Worm (Caenorhabditis elegans) whole organism, midembryonic: ENCODE results near the gene F01D5.3.

Experiments
- T22C8.4 ChIP-seq: fragments of 200-800 bp; sonication (Bioruptor generic); IDR thresholded peaks from 2 replicates; pipeline ENCODE4 v1.3.6; 2022; ENCODE audit warnings: missing genetic modification characterization, missing compliant biosample characterization
- cog-1 ChIP-seq: sonication (generic microtip); optimal IDR thresholded peaks from 2 replicates; lab custom pipeline; 2016; ENCODE audit warnings: missing genetic modification characterization, missing compliant biosample characterization
- flt-1 ChIP-seq: fragments of 200-800 bp; sonication (Bioruptor generic); IDR thresholded peaks from 2 replicates; pipeline ENCODE4 v1.3.6; 2022; ENCODE audit warnings: missing genetic modification characterization, missing compliant biosample characterization
- klf-2 ChIP-seq: fragments of 200-800 bp; sonication (Bioruptor generic); conservative IDR thresholded peaks from 2 replicates; pipeline ENCODE4 v1.3.6; 2022; ENCODE audit warnings: missing genetic modification reagents, missing genetic modification characterization, missing compliant biosample characterization
- med-1 ChIP-seq: sonication (generic microtip); optimal IDR thresholded peaks from 2 replicates; lab custom pipeline; 2017; ENCODE audit warnings: missing genetic modification characterization, mild to moderate bottlenecking, missing compliant biosample characterization, antibody characterized with exemption, missing genetic modification reagents; ENCODE audit not compliant: insufficient read depth
- ref-1 ChIP-seq: fragments of 200-800 bp; sonication (Bioruptor generic); conservative IDR thresholded peaks from 2 replicates; pipeline ENCODE4 v1.3.6; 2022; ENCODE audit warnings: missing genetic modification reagents, missing genetic modification characterization, missing compliant biosample characterization
- tab-1 ChIP-seq: fragments of 200-800 bp; sonication (Bioruptor generic); IDR thresholded peaks from 2 replicates; pipeline ENCODE4 v1.3.6; 2022; ENCODE audit warnings: missing genetic modification characterization, missing compliant biosample characterization
- ztf-23 ChIP-seq: fragments of 200-800 bp; sonication (Bioruptor generic); IDR thresholded peaks from 2 replicates; pipeline ENCODE4 v1.3.6; 2022; ENCODE audit warnings: missing genetic modification reagents, missing genetic modification characterization, missing compliant biosample characterization
- ztf-29 ChIP-seq: fragments of 200-800 bp; sonication (Bioruptor generic); IDR thresholded peaks from 2 replicates; pipeline ENCODE4 v1.3.6; 2022; ENCODE audit warnings: missing genetic modification reagents, missing genetic modification characterization, missing compliant biosample characterization

F01D5.3 gene

DNA sequence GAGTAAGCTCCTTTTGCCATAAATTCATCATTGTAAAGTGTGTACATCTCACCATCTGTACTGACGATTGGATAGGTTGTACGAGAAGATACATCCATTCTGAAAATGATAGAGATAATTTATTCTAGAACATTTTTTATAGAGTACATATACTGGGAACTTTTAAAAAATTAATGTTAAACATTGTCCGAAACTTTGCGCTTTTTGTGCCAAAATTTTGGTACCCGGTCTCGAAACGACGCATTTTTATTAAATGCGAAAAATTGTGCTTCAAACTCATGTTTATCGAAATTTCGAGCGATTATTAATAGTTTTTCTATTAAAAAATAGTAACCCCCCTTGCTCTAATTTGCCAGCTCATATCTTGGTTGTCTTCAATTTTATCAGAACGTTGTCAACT, 8.2 kb downstream of the F01D5.3 start, which contains the start of gene Y39G8B.5:
TSS of gene Y39G8B.5 (minus strand) at position 101 of the 400 bp plus-strand sequence.
- TF ChIP-seq ztf-29 (GFP tag; lab: Robert Waterston, UW) (no peak), ref-1 (no peak), tab-1 (no peak), ztf-23 (GFP tag; lab: Robert Waterston, UW) (no peak), med-1 (no peak), T22C8.4 (no peak), cog-1 (tag; lab: Kevin White, UChicago) (no peak), klf-2 (GFP tag; lab: Robert Waterston, UW) (no peak), flt-1 (no peak)

DNA sequence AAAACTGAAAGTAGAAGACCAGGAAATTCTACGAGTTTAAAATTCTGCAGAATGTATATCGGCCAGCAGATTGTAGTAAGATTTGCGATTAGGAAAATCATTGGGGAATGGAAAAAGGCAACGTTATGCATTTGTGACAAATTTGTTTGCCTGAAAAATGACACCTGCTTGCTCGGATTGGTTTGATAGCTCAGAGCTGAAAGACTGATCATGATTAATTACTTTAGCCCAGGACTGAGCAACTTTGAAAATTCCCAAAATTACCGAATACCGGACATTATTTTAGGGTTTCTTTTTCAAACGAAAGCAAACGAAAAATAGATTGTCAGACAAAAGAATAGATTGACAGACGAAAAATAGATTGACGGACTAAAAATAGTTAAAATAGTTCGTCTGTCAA, 15.4 kb downstream of the F01D5.3 start, which contains the start of gene sre-47:
TSS of gene sre-47 (minus strand) at position 101 of the 400 bp plus-strand sequence.
- TF ChIP-seq flt-1, result no peak
- TF ChIP-seq ztf-23 (GFP tag; lab: Robert Waterston, UW), result no peak
- TF ChIP-seq klf-2 (GFP tag; lab: Robert Waterston, UW), result no peak
- no peak for TF ChIP-seq med-1
- no peak for TF ChIP-seq T22C8.4
- TF ChIP-seq ztf-29 (GFP tag; lab: Robert Waterston, UW), result no peak
- TF ChIP-seq tab-1, result no peak
- TF ChIP-seq ref-1, result no peak
- no peak for TF ChIP-seq cog-1 (tag; lab: Kevin White, UChicago)

DNA sequence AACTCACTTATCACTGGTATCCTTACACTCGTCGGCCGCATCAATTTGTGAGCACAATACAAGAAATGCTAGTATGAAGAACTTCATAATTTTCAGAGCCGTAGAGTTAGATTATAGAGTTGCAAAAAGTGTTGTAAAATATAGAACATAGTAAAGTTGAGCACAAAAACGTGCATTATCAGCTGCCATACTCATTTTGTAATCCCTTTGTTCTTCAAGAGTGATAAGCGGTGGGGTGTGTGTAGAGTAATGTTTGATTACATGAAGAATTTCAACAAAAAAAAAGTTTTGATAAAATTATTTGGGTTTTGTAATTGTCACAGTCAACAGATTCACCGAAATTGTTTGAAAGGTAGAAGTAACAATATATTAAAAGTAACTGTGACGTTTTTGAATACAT, 17.0 kb downstream of the F01D5.3 start, which contains the start of the genes Y39G8B.13 and Y39G8B.10:
TSS of gene Y39G8B.13 (minus strand) at position 125 of the 400 bp plus-strand sequence.
TSS of gene Y39G8B.10 (minus strand) at position 193 of the 400 bp plus-strand sequence.
- TF ChIP-seq ref-1 (no peak), ztf-29 (GFP tag; lab: Robert Waterston, UW) (no peak), T22C8.4 (no peak), med-1 (no peak)

DNA sequence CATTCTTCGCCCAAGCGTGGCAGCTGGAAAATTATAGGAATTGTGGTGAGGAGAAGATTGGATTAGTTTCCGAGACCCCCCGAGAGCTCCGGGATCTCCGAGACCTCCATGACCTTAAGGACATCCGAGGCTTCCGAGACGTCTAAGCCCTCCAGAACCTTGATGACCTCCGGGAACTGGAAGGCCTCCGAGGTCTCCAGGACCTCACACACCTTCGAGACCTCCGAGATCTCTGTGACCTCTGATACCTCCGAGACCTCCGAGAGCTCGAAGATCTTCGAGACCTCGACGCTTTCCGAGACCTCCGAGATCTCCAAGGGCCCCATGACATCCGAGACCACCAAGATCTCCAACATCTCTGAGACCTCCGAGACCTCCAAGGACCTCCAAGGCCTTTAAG, 17.7 kb downstream of the F01D5.3 start:
- TF ChIP-seq ref-1, result no peak
- TF ChIP-seq klf-2 (GFP tag; lab: Robert Waterston, UW), result no peak

DNA sequence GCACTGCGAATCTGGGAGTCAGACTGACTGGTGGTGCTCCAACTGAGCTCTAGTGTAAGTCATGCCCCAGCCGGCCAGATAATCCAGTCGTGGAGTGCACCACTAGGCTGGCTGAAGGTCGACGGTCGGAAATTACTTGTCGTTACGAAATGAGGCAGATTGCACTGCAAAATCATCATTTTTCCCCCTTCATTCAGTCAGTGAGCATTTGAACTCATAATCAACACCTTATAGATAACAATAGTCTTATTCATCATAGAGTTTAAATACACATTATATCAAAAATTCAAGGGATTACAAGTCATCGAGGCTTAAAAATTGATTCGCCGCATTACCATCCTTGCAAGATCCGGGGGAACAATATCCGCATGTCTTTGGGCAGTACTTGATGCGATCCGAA, 18.1 kb downstream of the F01D5.3 start:
- TF ChIP-seq klf-2 (GFP tag; lab: Robert Waterston, UW) (no peak), med-1 (no peak), ref-1 (no peak), T22C8.4 (no peak), flt-1 (no peak), ztf-29 (GFP tag; lab: Robert Waterston, UW) (no peak), cog-1 (tag; lab: Kevin White, UChicago) (no peak), tab-1 (no peak), ztf-23 (GFP tag; lab: Robert Waterston, UW) (no peak)

DNA sequence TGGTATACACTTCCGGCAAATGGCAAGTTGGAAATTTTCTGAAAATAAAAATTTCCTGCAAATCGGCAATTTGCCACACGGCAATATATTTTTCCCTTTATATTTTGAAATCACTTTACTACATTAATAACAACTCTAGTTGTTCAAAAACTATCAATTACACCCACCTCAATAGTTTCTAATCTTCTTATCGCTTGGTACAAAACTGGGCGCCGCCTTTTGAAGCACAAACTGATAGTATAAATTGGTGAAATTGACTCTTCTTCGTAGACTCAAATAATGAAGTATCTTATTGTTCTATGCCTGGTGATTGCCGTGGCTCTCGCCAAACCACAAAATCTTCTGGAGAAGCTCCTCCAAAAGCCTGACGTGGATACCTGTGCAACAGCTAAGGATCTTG, 18.8 kb downstream of the F01D5.3 start, which contains the start of gene Y39G8B.9:
TSS of gene Y39G8B.9 (plus strand) at position 269 of the 400 bp plus-strand sequence.
- TF ChIP-seq ref-1 (no peak), ztf-23 (GFP tag; lab: Robert Waterston, UW) (no peak), ztf-29 (GFP tag; lab: Robert Waterston, UW) (no peak), cog-1 (tag; lab: Kevin White, UChicago) (no peak), med-1 (no peak), flt-1 (no peak), T22C8.4 (no peak), tab-1 (no peak), klf-2 (GFP tag; lab: Robert Waterston, UW) (no peak)

DNA sequence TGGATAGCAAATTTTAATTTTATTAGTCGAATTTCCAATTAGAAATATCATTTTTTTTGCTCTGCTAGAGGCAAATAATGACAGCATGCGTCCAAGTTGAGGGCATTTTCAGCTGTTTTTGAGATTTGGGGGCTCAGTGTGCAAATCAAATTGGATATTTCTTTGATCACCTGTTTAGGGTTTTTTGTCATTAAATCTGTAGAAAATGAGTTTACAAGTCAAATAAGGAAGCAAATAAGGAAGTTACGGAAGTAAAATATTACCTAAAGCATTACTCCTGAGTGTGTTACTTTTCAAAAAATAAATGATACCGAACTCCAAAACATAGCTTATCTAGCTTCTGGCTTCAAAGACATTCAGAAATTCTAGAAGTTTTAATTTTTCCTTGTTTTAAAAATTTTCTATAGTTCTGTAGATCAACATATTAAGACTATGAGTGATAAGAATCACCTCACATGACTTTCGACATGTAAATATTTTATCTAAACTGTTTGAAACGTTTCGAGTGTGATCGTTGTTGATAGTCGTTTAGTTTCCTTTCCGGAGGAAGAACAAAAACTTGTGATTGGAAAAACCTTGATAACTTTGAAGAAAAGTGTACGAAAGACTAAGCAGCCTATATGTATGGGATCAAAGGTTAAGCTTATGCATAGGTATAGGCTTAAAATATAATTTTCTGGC, 20.0 kb downstream of the F01D5.3 start, which contains the start of gene sre-48:
TSS of gene sre-48 (minus strand) at position 51 of the 681 bp plus-strand sequence.
- no peak for TF ChIP-seq klf-2 (GFP tag; lab: Robert Waterston, UW)
- TF ChIP-seq ztf-23 (GFP tag; lab: Robert Waterston, UW), result no peak
- no peak for TF ChIP-seq T22C8.4
- TF ChIP-seq cog-1 (tag; lab: Kevin White, UChicago), result no peak
- no peak for TF ChIP-seq ztf-29 (GFP tag; lab: Robert Waterston, UW)
- TF ChIP-seq flt-1, result no peak
- TF ChIP-seq med-1, result no peak

DNA sequence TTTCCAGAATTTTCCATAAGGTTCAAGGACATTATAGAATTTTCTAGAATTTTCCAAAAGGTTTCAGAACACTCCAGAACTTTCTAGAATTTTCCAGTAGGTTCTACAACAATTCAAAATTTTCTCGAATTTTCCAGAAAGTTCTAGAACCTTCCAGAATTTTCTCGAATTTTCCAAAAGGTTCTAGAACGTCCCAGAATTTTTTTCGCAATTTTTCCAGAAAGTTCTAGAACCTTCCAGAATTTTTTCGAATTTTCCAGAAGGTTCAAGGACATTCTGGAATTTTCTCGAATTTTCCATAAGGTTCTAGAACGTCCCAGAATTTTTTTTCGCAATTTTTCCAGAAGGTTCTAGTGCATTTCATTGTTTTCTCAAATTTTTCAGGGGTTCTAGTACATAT, 22.2 kb downstream of the F01D5.3 start:
- TF ChIP-seq flt-1 (no peak), ztf-29 (GFP tag; lab: Robert Waterston, UW) (no peak), klf-2 (GFP tag; lab: Robert Waterston, UW) (no peak), ref-1 (no peak), T22C8.4 (no peak), med-1 (no peak), tab-1 (no peak), cog-1 (tag; lab: Kevin White, UChicago) (no peak), ztf-23 (GFP tag; lab: Robert Waterston, UW) (no peak)

DNA sequence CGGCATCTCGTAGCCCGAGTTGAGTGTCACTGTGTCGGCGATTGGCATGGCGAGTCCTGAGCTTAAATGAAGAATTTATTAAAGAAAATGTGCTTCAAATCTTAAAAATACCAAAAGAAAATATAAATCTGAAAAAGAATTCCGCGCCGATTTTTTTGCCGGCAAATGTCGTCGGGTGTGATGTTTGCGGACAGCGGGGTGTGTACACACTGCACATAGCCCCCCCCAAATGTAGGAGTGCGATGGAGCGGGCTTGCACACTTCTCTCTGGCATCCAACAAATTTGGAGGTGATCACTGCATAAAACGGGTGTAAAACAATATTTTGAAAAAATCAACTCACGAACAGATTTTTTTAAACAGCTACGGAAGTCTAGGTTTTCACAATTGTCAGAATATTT, 23.8 kb downstream of the F01D5.3 start, which contains the start of gene Y39G8B.2:
TSS of gene Y39G8B.2 (minus strand) at position 61 of the 400 bp plus-strand sequence.
- TF ChIP-seq med-1 (no peak), ztf-23 (GFP tag; lab: Robert Waterston, UW) (peak; percentile 83), ztf-29 (GFP tag; lab: Robert Waterston, UW) (peak; percentile 52; the same call in 1 of the 2 replicates), T22C8.4 (no peak), ref-1 (no peak), cog-1 (tag; lab: Kevin White, UChicago) (peak; percentile 74), klf-2 (GFP tag; lab: Robert Waterston, UW) (0 out of 2 replicates have a peak, but pooled peaks have one; percentile 41), flt-1 (peak; percentile 76), tab-1 (peak; percentile 71; the same call in 1 of the 2 replicates)

DNA sequence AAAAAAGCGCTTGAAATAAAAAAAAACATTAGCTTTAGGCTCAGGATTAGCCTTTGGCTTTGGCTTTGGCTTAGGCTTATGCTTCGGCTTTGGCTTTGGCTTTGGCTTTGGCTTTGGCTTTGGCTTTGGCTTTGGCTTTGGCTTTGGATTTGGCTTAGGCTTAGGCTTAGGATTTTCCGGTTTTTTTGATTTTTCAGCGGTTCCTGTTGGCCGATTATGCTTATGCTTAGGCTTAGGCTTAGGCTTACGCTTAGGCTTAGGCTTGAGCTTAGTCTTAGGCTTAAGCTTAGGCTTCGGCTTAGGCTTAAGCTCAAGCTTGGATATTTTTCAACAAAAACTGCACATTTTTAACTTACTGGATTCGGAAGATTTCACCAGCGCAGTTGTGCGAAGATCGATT, 25.8 kb downstream of the F01D5.3 start:
- TF ChIP-seq flt-1 (no peak), tab-1 (no peak), klf-2 (GFP tag; lab: Robert Waterston, UW) (no peak), med-1 (no peak), ztf-29 (GFP tag; lab: Robert Waterston, UW) (peak; percentile 74; the same call in 1 of the 2 replicates), ztf-23 (GFP tag; lab: Robert Waterston, UW) (no peak)
